Fruit fly (Drosophila melanogaster) ovary, adult (tissue): Measurements from ENCODE around the gene CG6656.

ENCODE experiments used
- CG17801 ChIP-seq: fragments of 200-800 bp; optimal IDR thresholded peaks from 2 replicates; lab custom pipeline; 2019; ENCODE audit warnings: missing biosample characterization, mild to moderate bottlenecking, missing genetic modification characterization, moderate library complexity; ENCODE audit not compliant: partially characterized antibody

The CG6656 gene

dm6 chr3R:21920495-21920894 is 45.4 kb downstream of the CG6656 start:
- no peak for TF ChIP-seq CG17801

DNA sequence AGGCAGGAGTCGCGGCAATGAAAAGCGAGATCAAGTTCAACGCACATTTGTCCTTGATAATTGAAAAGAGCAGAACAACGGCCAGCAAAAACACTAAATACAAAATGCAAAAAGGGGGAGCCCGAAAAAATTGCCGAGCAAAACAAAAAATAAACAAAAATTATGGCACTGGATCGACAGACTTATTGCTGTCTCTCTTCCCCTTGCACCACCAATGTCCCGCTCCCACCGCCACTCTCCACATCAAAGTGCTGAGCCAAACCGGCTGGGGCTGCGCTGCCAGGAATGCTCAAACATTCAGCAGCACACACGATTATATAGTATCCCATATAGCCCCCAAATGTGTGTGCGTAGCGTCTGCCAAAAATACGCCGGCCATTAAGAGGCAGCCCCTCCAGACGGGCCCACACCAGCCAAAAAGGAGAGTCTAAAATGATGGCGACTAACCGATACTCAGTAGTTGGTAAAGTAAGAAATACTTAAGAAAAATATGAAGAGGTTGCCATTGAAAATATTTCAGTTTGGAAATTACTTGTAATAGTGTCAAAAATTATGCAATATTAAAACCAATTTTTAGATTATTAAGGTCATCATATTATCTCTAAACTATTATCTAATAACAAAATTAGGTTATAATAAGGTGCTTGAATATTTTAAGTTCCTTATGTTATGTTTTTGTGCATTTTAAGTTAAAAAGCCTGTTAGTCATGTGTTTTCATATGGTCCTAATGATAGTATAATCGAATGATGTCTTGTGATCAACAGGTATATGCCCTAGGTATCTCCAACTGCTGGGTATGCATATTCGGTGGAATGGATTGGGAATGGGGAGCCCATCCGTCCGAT is 46.5 kb downstream of the CG6656 start:
- no peak for TF ChIP-seq CG17801

dm6 chr3R:21922244-21922643 is 47.2 kb downstream of the CG6656 start:
- TF ChIP-seq CG17801 = no peak

dm6 chr3R:21922674-21923323 is 47.7 kb downstream of the CG6656 start:
- no peak for TF ChIP-seq CG17801

dm6 chr3R:21923742-21924141 is 48.6 kb downstream of the CG6656 start:
- TF ChIP-seq CG17801 = no peak
